Fruit fly (Drosophila melanogaster) Kc167 (cell line): ENCODE measurements around the gene CG5644.

ENCODE experiments used
- Myc ChIP-seq: fragments of >200 bp; optimal IDR thresholded peaks from 2 replicates; lab custom pipeline; 2017; ENCODE audit warnings: missing external identifiers
- Sin3A ChIP-seq: fragments of >200 bp; optimal IDR thresholded peaks from 2 replicates; lab custom pipeline; 2018; ENCODE audit warnings: missing external identifiers
- insv ChIP-seq: fragments of >200 bp; optimal IDR thresholded peaks from 3 replicates; lab custom pipeline; 2018; ENCODE audit warnings: missing external identifiers
- psq ChIP-seq: fragments of >200 bp; optimal IDR thresholded peaks from 2 replicates; lab custom pipeline; 2017; ENCODE audit warnings: missing external identifiers

DNA sequence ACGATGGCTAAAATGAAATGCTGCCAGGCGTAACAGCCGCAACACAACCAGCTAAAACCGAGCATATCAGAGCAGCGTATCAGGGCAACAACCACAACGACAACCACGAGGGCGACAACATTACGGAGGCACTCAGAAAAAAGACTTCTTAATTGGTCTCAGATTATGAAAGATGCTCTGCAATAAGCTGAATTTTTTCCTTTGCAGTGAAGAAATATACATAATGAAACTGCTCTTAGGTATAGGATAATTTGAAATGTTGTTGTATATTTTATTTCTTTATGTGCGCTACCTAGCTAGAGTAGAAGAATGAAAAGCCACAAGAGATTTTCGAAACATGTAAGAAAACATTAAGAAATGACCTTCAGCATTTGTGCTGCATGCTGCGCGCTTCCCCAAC, 50.2 kb downstream of the CG5644 start:
- TF ChIP-seq psq (lab: Kevin White, UChicago) (no peak), Sin3A (lab: Kevin White, UChicago) (no peak), Myc (lab: Kevin White, UChicago) (no peak), insv (lab: Kevin White, UChicago) (no peak)
